Fruit fly (Drosophila melanogaster): ENCODE measurements around the gene CG15522.

DNA sequence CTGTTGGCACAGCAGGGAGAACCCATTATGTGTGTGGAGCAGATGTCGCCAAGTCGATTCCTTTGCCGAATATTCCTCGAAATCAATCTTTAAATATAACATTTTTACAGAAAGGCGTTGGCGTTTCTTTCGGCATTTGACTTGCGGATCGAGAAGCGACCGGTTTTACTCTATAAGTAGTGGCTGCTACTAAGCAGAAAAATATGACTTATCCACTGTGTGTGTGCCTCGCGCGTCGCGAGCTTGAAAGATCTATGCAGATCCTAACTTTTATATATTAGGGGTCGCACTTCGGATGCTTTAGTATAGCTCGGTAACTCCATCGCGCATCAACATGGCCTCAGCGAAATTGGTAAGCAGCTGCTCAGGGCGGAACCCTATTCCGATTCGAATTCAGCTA is 21.9 kb upstream of the CG15522 start, which contains the start of gene CG15515:
- TF ChIP-seq CG8478 (optimal IDR thresholded peaks at IDR 0.05), result no peak
- no peak for TF ChIP-seq CTCF (optimal IDR thresholded peaks at IDR 0.05)

Data from S2 (cell line).